Worm (Caenorhabditis elegans): ENCODE measurements around the gene mgl-1.

mgl-1 gene

DNA sequence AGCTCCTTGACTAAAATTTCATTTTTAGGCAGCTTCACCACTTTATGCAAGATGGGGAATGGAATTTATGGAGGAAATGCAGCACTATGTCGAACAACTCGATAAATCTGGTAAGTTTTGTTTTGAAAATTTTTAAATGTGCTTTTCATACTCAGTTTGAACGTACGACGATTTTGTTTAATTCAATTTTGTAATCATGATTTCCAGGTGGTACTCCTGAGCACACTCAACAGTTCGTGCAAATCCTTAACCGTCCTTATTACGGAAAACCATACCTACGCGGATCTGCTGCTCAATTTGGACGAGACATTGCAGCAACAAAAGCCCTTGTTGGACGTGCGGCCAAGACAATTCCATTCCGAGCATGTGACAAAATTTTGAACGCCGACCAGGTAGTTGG is 13.6 kb downstream of the mgl-1 start:
- TF ChIP-seq mdl-1 (tag; optimal IDR thresholded peaks at IDR 0.05) (no peak), lsy-12 (tag; optimal IDR thresholded peaks at IDR 0.05) (no peak), elt-3 (tag; optimal IDR thresholded peaks at IDR 0.05) (no peak), skn-1 (tag; optimal IDR thresholded peaks at IDR 0.05) (no peak), unc-62 (GFP tag; optimal IDR thresholded peaks at IDR 0.05) (no peak), hmg-11 (tag; optimal IDR thresholded peaks at IDR 0.05) (no peak), lin-15B (tag; optimal IDR thresholded peaks at IDR 0.05) (no peak), aly-2 (tag; optimal IDR thresholded peaks at IDR 0.05) (no peak), ceh-9 (tag; optimal IDR thresholded peaks at IDR 0.05) (no peak), ztf-11 (tag; optimal IDR thresholded peaks at IDR 0.05) (no peak), fkh-2 (tag; optimal IDR thresholded peaks at IDR 0.05) (no peak), ceh-82 (tag; optimal IDR thresholded peaks at IDR 0.05) (no peak), ceh-16 (tag; optimal IDR thresholded peaks at IDR 0.05) (no peak), egl-5 (tag; optimal IDR thresholded peaks at IDR 0.05) (no peak), jun-1 (tag; optimal IDR thresholded peaks at IDR 0.05) (no peak)

DNA sequence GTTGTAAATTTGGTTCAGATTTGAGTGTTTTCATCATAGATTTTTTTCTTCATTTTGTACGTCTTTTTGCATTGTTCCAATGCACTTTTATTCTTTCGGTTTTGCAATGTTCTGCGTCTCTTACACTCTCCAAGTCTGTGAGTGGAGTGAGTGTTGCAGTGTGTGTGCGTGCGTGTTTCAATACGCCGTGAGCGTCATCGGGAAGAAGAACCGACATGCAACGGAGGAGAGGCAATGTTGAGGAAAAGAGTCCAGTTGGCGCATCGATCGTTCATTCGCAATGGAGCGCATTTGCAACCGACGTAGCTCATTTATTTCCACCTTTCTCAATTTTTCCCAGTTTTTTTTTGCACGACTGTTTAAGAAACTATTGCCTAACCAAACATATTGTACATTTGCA is 17.5 kb downstream of the mgl-1 start, which contains the start of gene ZC506.1:
TSS of gene ZC506.1 (plus strand) at position 400 of the 400 bp plus-strand sequence.
- TF ChIP-seq nhr-67 (tag; optimal IDR thresholded peaks at IDR 0.05) (no peak), ceh-82 (tag; optimal IDR thresholded peaks at IDR 0.05) (peak; percentile 74), mdl-1 (tag; optimal IDR thresholded peaks at IDR 0.05) (peak; percentile 75), eor-1 (tag; optimal IDR thresholded peaks at IDR 0.05) (no peak), snpc-4 (tag; optimal IDR thresholded peaks at IDR 0.05) (peak; percentile 94), fos-1 (tag; optimal IDR thresholded peaks at IDR 0.05) (peak; percentile 51), nhr-237 (tag; optimal IDR thresholded peaks at IDR 0.05) (no peak), egl-27 (tag; optimal IDR thresholded peaks at IDR 0.05) (peak; percentile 87), ceh-9 (tag; optimal IDR thresholded peaks at IDR 0.05) (no peak), tbx-2 (tag; optimal IDR thresholded peaks at IDR 0.05) (peak; percentile 87), R02D3.7 (tag; optimal IDR thresholded peaks at IDR 0.05) (peak; percentile 63), unc-62 (GFP tag; optimal IDR thresholded peaks at IDR 0.05) (peak; percentile 90), jun-1 (tag; optimal IDR thresholded peaks at IDR 0.05) (peak; percentile 92), zag-1 (tag; optimal IDR thresholded peaks at IDR 0.05) (peak; percentile 38), egl-5 (tag; optimal IDR thresholded peaks at IDR 0.05) (peak; percentile 91), hmg-11 (tag; optimal IDR thresholded peaks at IDR 0.05) (peak; percentile 94), elt-3 (tag; optimal IDR thresholded peaks at IDR 0.05) (peak in 2 of 3 experiments; percentile 1 to 62), lin-15B (tag; optimal IDR thresholded peaks at IDR 0.05) (peak; percentile 92), ama-1 (optimal IDR thresholded peaks at IDR 0.05) (peak; percentile 16), lin-39 (tag; optimal IDR thresholded peaks at IDR 0.05) (peak; percentile 98), ztf-11 (tag; optimal IDR thresholded peaks at IDR 0.05) (no peak), elt-2 (tag; optimal IDR thresholded peaks at IDR 0.05) (peak; percentile 86), ztf-4 (tag; optimal IDR thresholded peaks at IDR 0.05) (peak; percentile 74), unc-39 (tag; optimal IDR thresholded peaks at IDR 0.05) (no peak), nhr-76 (tag; optimal IDR thresholded peaks at IDR 0.05) (no peak), nhr-25 (tag; optimal IDR thresholded peaks at IDR 0.05) (peak; percentile 96), mml-1 (tag; optimal IDR thresholded peaks at IDR 0.05) (no peak), ZK546.5 (tag; optimal IDR thresholded peaks at IDR 0.05) (no peak), fkh-10 (GFP tag; optimal IDR thresholded peaks at IDR 0.05) (peak; percentile 82), ceh-16 (tag; optimal IDR thresholded peaks at IDR 0.05) (no peak), pha-4 (tag; optimal IDR thresholded peaks at IDR 0.05) (peak; percentile 98), daf-12 (tag; optimal IDR thresholded peaks at IDR 0.05) (peak; percentile 50), nhr-77 (tag; optimal IDR thresholded peaks at IDR 0.05) (peak; percentile 65), pqm-1 (tag; optimal IDR thresholded peaks at IDR 0.05) (peak; percentile 88), nhr-43 (tag; optimal IDR thresholded peaks at IDR 0.05; ENCODE audit: poor library complexity, severe bottlenecking) (peak; percentile 90), sea-2 (GFP tag; optimal IDR thresholded peaks at IDR 0.05) (peak; percentile 30), ceh-28 (tag; optimal IDR thresholded peaks at IDR 0.05) (peak; percentile 94), nhr-12 (tag; optimal IDR thresholded peaks at IDR 0.05) (no peak), aly-2 (tag; optimal IDR thresholded peaks at IDR 0.05) (no peak), nhr-23 (tag; optimal IDR thresholded peaks at IDR 0.05) (peak; percentile 94), nfya-1 (tag; optimal IDR thresholded peaks at IDR 0.05; ENCODE audit: insufficient read depth) (peak; percentile 93), fkh-2 (tag; optimal IDR thresholded peaks at IDR 0.05) (peak; percentile 63), skn-1 (tag; optimal IDR thresholded peaks at IDR 0.05) (peak; percentile 76), nhr-28 (tag; optimal IDR thresholded peaks at IDR 0.05) (no peak), elt-1 (tag; optimal IDR thresholded peaks at IDR 0.05) (peak; percentile 82), lsy-12 (tag; optimal IDR thresholded peaks at IDR 0.05) (peak; percentile 97), nhr-11 (tag; optimal IDR thresholded peaks at IDR 0.05) (peak; percentile 67)
